Worm (Caenorhabditis elegans): ENCODE measurements around the gene mrps-21.

Gene mrps-21

DNA sequence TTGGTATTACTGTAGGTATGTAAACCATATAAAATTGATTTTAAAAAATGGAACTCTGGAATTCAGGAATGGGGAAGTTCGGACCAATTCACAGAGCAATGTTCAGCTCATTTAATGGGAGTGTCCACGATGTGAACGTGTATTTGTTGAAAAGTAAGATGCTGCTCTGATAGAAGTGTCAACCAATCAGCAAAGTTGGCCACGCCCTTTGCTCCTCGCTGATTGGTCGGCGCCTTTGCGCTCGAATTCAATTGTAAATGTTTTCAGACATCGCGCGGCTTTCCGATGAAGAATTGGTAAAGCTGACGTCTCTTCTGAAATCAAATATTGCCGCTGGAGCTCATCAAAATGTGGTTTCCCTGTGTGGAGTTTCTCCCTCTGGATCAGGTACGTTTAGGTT, 23.8 kb upstream of the mrps-21 start:
- TF ChIP-seq ceh-16 (tag; optimal IDR thresholded peaks at IDR 0.05) (no peak), pha-4 (tag; optimal IDR thresholded peaks at IDR 0.05) (no peak), fkh-2 (tag; optimal IDR thresholded peaks at IDR 0.05) (no peak), fkh-10 (GFP tag; optimal IDR thresholded peaks at IDR 0.05) (no peak), nfya-1 (tag; optimal IDR thresholded peaks at IDR 0.05; ENCODE audit: insufficient read depth) (peak; percentile 59), nhr-12 (tag; optimal IDR thresholded peaks at IDR 0.05) (no peak), nhr-23 (tag; optimal IDR thresholded peaks at IDR 0.05) (no peak)

DNA sequence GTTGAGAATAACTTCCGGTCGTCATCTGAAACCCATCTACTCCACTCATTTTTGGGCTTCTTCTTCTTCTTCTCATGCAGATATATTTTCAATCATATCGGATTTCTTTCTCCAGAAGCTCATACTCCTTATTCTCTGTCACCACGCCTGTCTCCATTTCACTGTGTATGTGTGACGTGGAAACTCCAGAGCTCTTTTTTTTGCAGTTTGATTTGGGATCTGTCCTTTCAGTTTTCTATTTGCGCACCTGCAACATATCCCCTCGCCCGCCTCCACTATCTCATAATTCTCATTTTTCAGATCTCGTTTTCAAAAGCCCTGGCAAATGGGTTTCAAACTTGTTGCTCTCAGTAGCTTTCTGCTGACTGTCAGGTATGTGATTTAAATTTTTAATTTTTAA, 19.4 kb upstream of the mrps-21 start, which contains the start of gene kin-36:
kin-36 (plus strand) TSS at position 301 of the 400 bp plus-strand sequence.
- TF ChIP-seq mdl-1 (tag; optimal IDR thresholded peaks at IDR 0.05) (no peak), nhr-23 (tag; optimal IDR thresholded peaks at IDR 0.05) (no peak), nhr-237 (tag; optimal IDR thresholded peaks at IDR 0.05) (no peak)

DNA sequence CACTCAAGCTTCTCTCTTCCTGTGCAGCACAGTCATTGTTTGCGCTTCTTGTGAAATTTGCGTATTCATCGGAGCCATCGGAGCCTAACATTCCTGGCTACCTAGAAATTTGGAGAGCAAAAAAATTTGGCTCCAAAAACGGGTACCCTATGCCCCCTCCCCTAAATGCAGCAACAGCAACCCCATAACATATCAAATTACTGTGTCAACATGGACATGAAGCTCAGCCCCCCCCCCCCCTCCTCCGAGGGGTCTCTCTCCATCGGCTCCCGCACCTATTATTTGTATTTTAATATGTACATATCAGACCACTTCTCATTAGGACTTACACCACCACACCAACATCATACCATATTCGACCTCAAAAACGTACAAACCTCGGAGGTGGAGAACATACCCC, 15.0 kb upstream of the mrps-21 start:
- TF ChIP-seq ceh-28 (tag; optimal IDR thresholded peaks at IDR 0.05) (no peak), pha-4 (tag; optimal IDR thresholded peaks at IDR 0.05) (peak; percentile 26)

DNA sequence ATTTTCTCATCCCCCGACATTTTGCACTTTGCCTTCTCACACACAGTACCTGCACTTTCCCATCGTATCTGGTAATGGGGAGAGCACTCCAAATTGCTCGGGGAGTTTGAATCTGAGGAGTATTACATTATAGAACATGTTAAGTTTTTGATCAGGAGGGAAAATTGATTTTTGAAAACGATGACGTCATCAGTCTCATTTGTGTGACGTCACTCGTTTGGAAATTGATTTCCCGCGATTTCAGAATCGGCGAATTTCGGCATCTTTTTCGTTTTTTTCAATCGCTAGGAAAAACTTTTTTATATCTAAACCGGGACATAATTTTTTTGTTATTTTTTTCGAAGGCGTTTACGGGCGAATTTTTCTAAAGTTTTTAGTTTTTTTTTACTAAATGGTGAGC, 14.0 kb upstream of the mrps-21 start:
- TF ChIP-seq fos-1 (tag; optimal IDR thresholded peaks at IDR 0.05) (no peak), nhr-28 (tag; optimal IDR thresholded peaks at IDR 0.05) (no peak), jun-1 (tag; optimal IDR thresholded peaks at IDR 0.05) (no peak), sea-2 (GFP tag; optimal IDR thresholded peaks at IDR 0.05) (no peak), ceh-16 (tag; optimal IDR thresholded peaks at IDR 0.05) (no peak), zag-1 (tag; optimal IDR thresholded peaks at IDR 0.05) (no peak), unc-39 (tag; optimal IDR thresholded peaks at IDR 0.05) (no peak), hmg-11 (tag; optimal IDR thresholded peaks at IDR 0.05) (no peak), lin-39 (tag; optimal IDR thresholded peaks at IDR 0.05) (no peak), ceh-9 (tag; optimal IDR thresholded peaks at IDR 0.05) (no peak), eor-1 (tag; optimal IDR thresholded peaks at IDR 0.05) (no peak), nhr-25 (tag; optimal IDR thresholded peaks at IDR 0.05) (no peak), nhr-67 (tag; optimal IDR thresholded peaks at IDR 0.05) (no peak), nhr-237 (tag; optimal IDR thresholded peaks at IDR 0.05) (no peak)

DNA sequence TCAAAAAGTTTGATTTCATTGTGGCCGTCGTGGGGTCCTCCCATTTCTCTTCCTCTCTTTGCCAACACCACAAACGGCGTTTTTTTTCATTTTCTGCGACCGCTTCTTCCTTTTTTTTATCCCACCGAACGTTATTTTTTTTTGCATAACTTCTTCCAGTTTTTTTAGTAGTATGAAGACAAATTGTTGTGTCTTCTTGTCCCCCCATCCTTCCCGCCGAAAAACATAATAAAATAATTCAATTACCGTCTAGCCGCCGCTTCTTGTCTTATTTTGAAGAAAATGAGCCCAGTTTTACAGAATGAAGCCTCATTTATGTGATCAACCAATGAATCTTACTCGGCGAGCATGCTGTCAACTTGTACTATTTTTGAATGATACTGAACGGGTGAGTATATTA, 9.9 kb upstream of the mrps-21 start, which contains the start of gene F29B9.12:
F29B9.12 (plus strand) TSS at position 301 of the 400 bp plus-strand sequence.
- TF ChIP-seq ama-1 (optimal IDR thresholded peaks at IDR 0.05) (no peak), nhr-67 (tag; optimal IDR thresholded peaks at IDR 0.05) (no peak), elt-2 (tag; optimal IDR thresholded peaks at IDR 0.05) (no peak), fkh-10 (GFP tag; optimal IDR thresholded peaks at IDR 0.05) (no peak), unc-39 (tag; optimal IDR thresholded peaks at IDR 0.05) (no peak), zag-1 (tag; optimal IDR thresholded peaks at IDR 0.05) (no peak), nhr-28 (tag; optimal IDR thresholded peaks at IDR 0.05) (no peak), sea-2 (GFP tag; optimal IDR thresholded peaks at IDR 0.05) (no peak)

DNA sequence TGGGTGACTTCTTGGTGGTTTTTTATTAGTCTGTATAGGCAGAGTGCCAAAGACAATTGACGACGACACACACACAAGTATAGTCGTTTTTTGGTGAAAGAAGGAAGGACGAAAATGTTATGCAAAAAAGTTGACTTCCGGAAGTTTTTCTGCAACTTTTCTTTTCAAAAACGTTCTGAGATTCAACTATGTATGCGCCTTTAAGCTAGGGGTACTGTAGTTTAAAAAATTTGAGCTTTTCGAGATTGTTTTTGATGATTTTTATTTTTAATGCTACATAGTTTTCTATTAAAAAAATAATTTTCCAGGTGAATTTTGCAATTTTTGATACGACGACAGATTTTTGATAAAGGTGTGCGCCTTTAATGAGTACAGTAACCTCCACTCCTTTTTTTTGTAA, 8.5 kb upstream of the mrps-21 start:
- no peak for TF ChIP-seq nhr-28 (tag; optimal IDR thresholded peaks at IDR 0.05)
- TF ChIP-seq sea-2 (GFP tag; optimal IDR thresholded peaks at IDR 0.05) = no peak
- no peak for TF ChIP-seq nhr-11 (tag; optimal IDR thresholded peaks at IDR 0.05)
- no peak for TF ChIP-seq hmg-11 (tag; optimal IDR thresholded peaks at IDR 0.05)
- TF ChIP-seq ceh-9 (tag; optimal IDR thresholded peaks at IDR 0.05) = no peak
- no peak for TF ChIP-seq fos-1 (tag; optimal IDR thresholded peaks at IDR 0.05)
- no peak for TF ChIP-seq nhr-77 (tag; optimal IDR thresholded peaks at IDR 0.05)
- TF ChIP-seq elt-3 (tag; optimal IDR thresholded peaks at IDR 0.05) = no peak
- no peak for TF ChIP-seq mml-1 (tag; optimal IDR thresholded peaks at IDR 0.05)
- TF ChIP-seq egl-27 (tag; optimal IDR thresholded peaks at IDR 0.05) = no peak
- TF ChIP-seq nhr-67 (tag; optimal IDR thresholded peaks at IDR 0.05) = no peak
- no peak for TF ChIP-seq ztf-11 (tag; optimal IDR thresholded peaks at IDR 0.05)
- no peak for TF ChIP-seq zag-1 (tag; optimal IDR thresholded peaks at IDR 0.05)
- TF ChIP-seq lin-15B (tag; optimal IDR thresholded peaks at IDR 0.05) = no peak
- no peak for TF ChIP-seq lsy-12 (tag; optimal IDR thresholded peaks at IDR 0.05)
- TF ChIP-seq fkh-10 (GFP tag; optimal IDR thresholded peaks at IDR 0.05) = no peak
- TF ChIP-seq egl-5 (tag; optimal IDR thresholded peaks at IDR 0.05) = no peak
- TF ChIP-seq nhr-25 (tag; optimal IDR thresholded peaks at IDR 0.05) = no peak
- TF ChIP-seq eor-1 (tag; optimal IDR thresholded peaks at IDR 0.05) = no peak
- no peak for TF ChIP-seq R02D3.7 (tag; optimal IDR thresholded peaks at IDR 0.05)
